Worm (Caenorhabditis elegans) whole organism, L4/young adult: ENCODE results near the gene R09H10.5.

Experiments
- W03F9.2 ChIP-seq: fragments of 150-350 bp; optimal IDR thresholded peaks from 2 replicates; lab custom pipeline; 2014; ENCODE audit warnings: missing biosample characterization, missing genetic modification characterization
- dao-5 ChIP-seq: sonication (generic microtip); optimal IDR thresholded peaks from 2 replicates; lab custom pipeline; 2016; ENCODE audit warnings: missing genotype, missing genetic modification characterization, moderate library complexity, missing compliant biosample characterization
- him-1 ChIP-seq: sonication (generic microtip); optimal IDR thresholded peaks from 2 replicates; lab custom pipeline; 2016; ENCODE audit warnings: missing genotype, missing genetic modification reagents, missing genetic modification characterization, missing compliant biosample characterization

R09H10.5 gene

ce11 chrIV:10616366-10616765 is 12.3 kb downstream of the R09H10.5 start:
- TF ChIP-seq him-1 (tag; lab: Kevin White, UChicago) (no peak), dao-5 (tag; lab: Kevin White, UChicago) (no peak), W03F9.2 (tag; lab: Kevin White, UChicago) (no peak)

ce11 chrIV:10614918-10615477 is 13.6 kb downstream of the R09H10.5 start, which contains the start of gene ptr-14:
TSS of gene ptr-14 (plus strand) at chrIV:10615427.
- no peak for TF ChIP-seq dao-5 (tag; lab: Kevin White, UChicago)
- no peak for TF ChIP-seq W03F9.2 (tag; lab: Kevin White, UChicago)
- no peak for TF ChIP-seq him-1 (tag; lab: Kevin White, UChicago)

- no peak for TF ChIP-seq him-1 (tag; lab: Kevin White, UChicago)
- TF ChIP-seq dao-5 (tag; lab: Kevin White, UChicago), result no peak
- TF ChIP-seq W03F9.2 (tag; lab: Kevin White, UChicago), result no peak
These were observed 16.3 kb downstream of the R09H10.5 start for ce11 chrIV:10612281-10612680.

- TF ChIP-seq W03F9.2 (tag; lab: Kevin White, UChicago) (no peak), dao-5 (tag; lab: Kevin White, UChicago) (no peak), him-1 (tag; lab: Kevin White, UChicago) (no peak)
These were observed 18.7 kb downstream of the R09H10.5 start for ce11 chrIV:10609920-10610319.

- TF ChIP-seq W03F9.2 (tag; lab: Kevin White, UChicago) (no peak), dao-5 (tag; lab: Kevin White, UChicago) (no peak), him-1 (tag; lab: Kevin White, UChicago) (no peak)
These were observed 20.4 kb downstream of the R09H10.5 start, which contains the start of gene R09H10.6 for ce11 chrIV:10608275-10608674. TSS of gene R09H10.6 (plus strand) at chrIV:10608575.

ce11 chrIV:10606575-10607080 is 22.0 kb downstream of the R09H10.5 start, which contains the start of gene R09H10.3:
TSS of gene R09H10.3 (plus strand) at chrIV:10607030.
- TF ChIP-seq dao-5 (tag; lab: Kevin White, UChicago) (no peak), him-1 (tag; lab: Kevin White, UChicago) (no peak), W03F9.2 (tag; lab: Kevin White, UChicago) (no peak)

ce11 chrIV:10602644-10603043 is 26.0 kb downstream of the R09H10.5 start, which contains the start of gene R09H10.2:
TSS of gene R09H10.2 (plus strand) at chrIV:10602944.
- TF ChIP-seq W03F9.2 (tag; lab: Kevin White, UChicago), result no peak
- no peak for TF ChIP-seq dao-5 (tag; lab: Kevin White, UChicago)
- no peak for TF ChIP-seq him-1 (tag; lab: Kevin White, UChicago)

ce11 chrIV:10599983-10600382 is 28.6 kb downstream of the R09H10.5 start, which contains the start of gene R09H10.1:
TSS of gene R09H10.1 (plus strand) at chrIV:10600283.
- TF ChIP-seq dao-5 (tag; lab: Kevin White, UChicago) (no peak), him-1 (tag; lab: Kevin White, UChicago) (no peak), W03F9.2 (tag; lab: Kevin White, UChicago) (no peak)

ce11 chrIV:10596505-10596904 is 32.1 kb downstream of the R09H10.5 start, which contains the start of gene C43F9.11:
TSS of gene C43F9.11 (plus strand) at chrIV:10596805.
- TF ChIP-seq W03F9.2 (tag; lab: Kevin White, UChicago) (no peak), dao-5 (tag; lab: Kevin White, UChicago) (no peak), him-1 (tag; lab: Kevin White, UChicago) (no peak)

- TF ChIP-seq W03F9.2 (tag; lab: Kevin White, UChicago), result no peak
- TF ChIP-seq dao-5 (tag; lab: Kevin White, UChicago), result no peak
- no peak for TF ChIP-seq him-1 (tag; lab: Kevin White, UChicago)
These were observed 35.1 kb downstream of the R09H10.5 start, which contains the start of gene C43F9.7 for ce11 chrIV:10593570-10593969. TSS of gene C43F9.7 (minus strand) at chrIV:10593670.

ce11 chrIV:10590649-10591048 is 38.0 kb downstream of the R09H10.5 start, which contains the start of the genes C43F9.5 and nkb-2:
TSS of gene C43F9.5 (minus strand) at chrIV:10590749.
TSS of gene nkb-2 (plus strand) at chrIV:10590925.
- TF ChIP-seq W03F9.2 (tag; lab: Kevin White, UChicago) (no peak), him-1 (tag; lab: Kevin White, UChicago) (no peak), dao-5 (tag; lab: Kevin White, UChicago) (no peak)

- TF ChIP-seq him-1 (tag; lab: Kevin White, UChicago), result no peak
- TF ChIP-seq dao-5 (tag; lab: Kevin White, UChicago), result no peak
- no peak for TF ChIP-seq W03F9.2 (tag; lab: Kevin White, UChicago)
These were observed 39.6 kb downstream of the R09H10.5 start, which contains the start of gene C43F9.4 for ce11 chrIV:10589072-10589471. TSS of gene C43F9.4 (minus strand) at chrIV:10589172.

ce11 chrIV:10584237-10584636 is 44.4 kb downstream of the R09H10.5 start, which contains the start of gene oac-8:
TSS of gene oac-8 (plus strand) at chrIV:10584537.
- TF ChIP-seq dao-5 (tag; lab: Kevin White, UChicago) (no peak), him-1 (tag; lab: Kevin White, UChicago) (no peak), W03F9.2 (tag; lab: Kevin White, UChicago) (no peak)
